Fruit fly (Drosophila melanogaster): ENCODE data around the gene ems.
A peak's percentile ranks its signal among the peaks of the same experiment; 100 is the strongest.

The ems gene

dm6 chr3R:13915646-13916045 lies 14.0 kb downstream of the ems start (continued):
- no peak for TF ChIP-seq tll (GFP tag; optimal IDR thresholded peaks at IDR 0.05)
- TF ChIP-seq Stat92E (GFP tag; optimal IDR thresholded peaks at IDR 0.05), result peak in 1 of 3 experiments; percentile 91
- TF ChIP-seq Hr39 (optimal IDR thresholded peaks at IDR 0.05), result no peak
- TF ChIP-seq fd3F (GFP tag; optimal IDR thresholded peaks at IDR 0.05), result peak; percentile 41
- TF ChIP-seq Fer2 (tag; optimal IDR thresholded peaks at IDR 0.05), result peak; percentile 40
- TF ChIP-seq CG17361 (GFP tag; IDR thresholded peaks at IDR 0.05), result peak; percentile 73
- peak; percentile 73 for TF ChIP-seq Ssrp (tag; optimal IDR thresholded peaks at IDR 0.05)
- TF ChIP-seq Tbp (GFP tag; optimal IDR thresholded peaks at IDR 0.05), result no peak
- TF ChIP-seq kni (GFP tag; optimal IDR thresholded peaks at IDR 0.05), result no peak
- peak in 1 of 3 experiments; percentile 85 for TF ChIP-seq lola (GFP tag; optimal IDR thresholded peaks at IDR 0.05)
- peak; percentile 49 for TF ChIP-seq Jarid2 (GFP tag; optimal IDR thresholded peaks at IDR 0.05)
- peak; percentile 48 for TF ChIP-seq CG8281 (tag; optimal IDR thresholded peaks at IDR 0.05)
- no peak for TF ChIP-seq YL-1 (GFP tag; optimal IDR thresholded peaks at IDR 0.05)
- TF ChIP-seq CG5245 (GFP tag; optimal IDR thresholded peaks at IDR 0.05), result peak; percentile 70
- TF ChIP-seq CG13123 (GFP tag; optimal IDR thresholded peaks at IDR 0.05), result no peak
- TF ChIP-seq hkb (optimal IDR thresholded peaks at IDR 0.05), result no peak
- TF ChIP-seq hkb (GFP tag; IDR thresholded peaks at IDR 0.05), result peak; percentile 73
- peak; percentile 11 for TF ChIP-seq HmgZ (tag; optimal IDR thresholded peaks at IDR 0.05)
- TF ChIP-seq BtbVII (GFP tag; optimal IDR thresholded peaks at IDR 0.05), result no peak
- TF ChIP-seq NfI (GFP tag; optimal IDR thresholded peaks at IDR 0.05), result peak; percentile 44
- peak; percentile 75 for TF ChIP-seq CG1233 (GFP tag; optimal IDR thresholded peaks at IDR 0.05)
- peak; percentile 73 for TF ChIP-seq CG8388 (GFP tag; optimal IDR thresholded peaks at IDR 0.05)
- TF ChIP-seq Bgb (GFP tag; IDR thresholded peaks at IDR 0.05; ENCODE audit: partially characterized antibody), result no peak
- no peak for TF ChIP-seq CG18011 (GFP tag; optimal IDR thresholded peaks at IDR 0.05)
- TF ChIP-seq CG6254 (GFP tag; optimal IDR thresholded peaks at IDR 0.05), result peak; percentile 71
- TF ChIP-seq ATbp (GFP tag; optimal IDR thresholded peaks at IDR 0.05), result peak; percentile 53
- TF ChIP-seq tx (GFP tag; optimal IDR thresholded peaks at IDR 0.05), result no peak
- no peak for TF ChIP-seq CG6791 (GFP tag; IDR thresholded peaks at IDR 0.05; ENCODE audit: partially characterized antibody)
- TF ChIP-seq ham (GFP tag; IDR thresholded peaks at IDR 0.05), result no peak
- no peak for TF ChIP-seq grn (GFP tag; optimal IDR thresholded peaks at IDR 0.05)
- peak; percentile 65 for TF ChIP-seq CG4360 (GFP tag; IDR thresholded peaks at IDR 0.05)
- TF ChIP-seq Oli (tag; optimal IDR thresholded peaks at IDR 0.05), result peak; percentile 70
- TF ChIP-seq CG12942 (GFP tag; optimal IDR thresholded peaks at IDR 0.05), result peak; percentile 33
- peak; percentile 89 for TF ChIP-seq dmrt11E (tag; optimal IDR thresholded peaks at IDR 0.05)
- peak; percentile 54 for TF ChIP-seq ems (GFP tag; optimal IDR thresholded peaks at IDR 0.05)
- TF ChIP-seq MESR4 (GFP tag; optimal IDR thresholded peaks at IDR 0.05), result no peak
- TF ChIP-seq chinmo (GFP tag; IDR thresholded peaks at IDR 0.05; ENCODE audit: partially characterized antibody), result no peak
- peak; percentile 74 for TF ChIP-seq tin (GFP tag; optimal IDR thresholded peaks at IDR 0.05)
- peak; percentile 70; the same call in 2 of the 3 replicates for TF ChIP-seq ken (GFP tag; IDR thresholded peaks at IDR 0.05)
- peak; percentile 78 for TF ChIP-seq CG3726 (GFP tag; IDR thresholded peaks at IDR 0.05)
- TF ChIP-seq CG12104 (GFP tag; optimal IDR thresholded peaks at IDR 0.05), result peak; percentile 38
- peak; percentile 46; the same call in 1 of the 2 replicates for TF ChIP-seq CG4730 (GFP tag; IDR thresholded peaks at IDR 0.05)
- no peak for TF ChIP-seq CG15479 (GFP tag; optimal IDR thresholded peaks at IDR 0.05)
- TF ChIP-seq Bdp1 (GFP tag; optimal IDR thresholded peaks at IDR 0.05), result no peak
- TF ChIP-seq CG18764 (GFP tag; optimal IDR thresholded peaks at IDR 0.05), result peak; percentile 50
- TF ChIP-seq al (GFP tag; IDR thresholded peaks at IDR 0.05), result peak; percentile 54; the same call in 1 of the 2 replicates
- TF ChIP-seq prd (optimal IDR thresholded peaks at IDR 0.05), result no peak
- TF ChIP-seq prd (GFP tag; IDR thresholded peaks at IDR 0.05), result peak; percentile 94
- peak; percentile 66 for TF ChIP-seq CG17568 (GFP tag; optimal IDR thresholded peaks at IDR 0.05)
- peak; percentile 60 for TF ChIP-seq CG6272 (GFP tag; IDR thresholded peaks at IDR 0.05)

All from whole organism, embryonic.